Fruit fly (Drosophila melanogaster): ENCODE measurements around the gene CG14257.

DNA sequence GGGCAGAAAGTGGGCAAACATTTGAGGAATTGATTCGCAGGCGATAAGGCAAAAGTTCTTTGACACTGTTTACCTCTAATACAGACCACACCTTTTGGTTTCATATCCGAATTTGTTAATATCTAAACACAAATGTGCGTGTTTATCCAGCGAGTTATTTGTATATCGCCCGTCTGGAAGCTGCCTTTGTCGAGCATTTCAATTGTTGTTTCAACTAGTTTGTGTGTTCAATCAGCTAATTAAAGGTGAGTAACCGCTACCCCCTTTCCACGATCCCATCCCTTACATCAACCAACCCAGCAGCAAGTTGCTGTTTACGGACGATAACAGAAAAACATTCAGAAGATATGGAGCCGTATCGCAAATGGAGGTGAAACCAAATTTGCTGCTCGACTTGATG, 55.7 kb downstream of the CG14257 start:
- TF ChIP-seq CG11617 (GFP tag; optimal IDR thresholded peaks at IDR 0.05) (peak; percentile 12), cic (GFP tag; optimal IDR thresholded peaks at IDR 0.05) (peak; percentile 20), CG12768 (GFP tag; optimal IDR thresholded peaks at IDR 0.05) (peak; percentile 39), tj (GFP tag; optimal IDR thresholded peaks at IDR 0.05) (no peak), CG5204 (GFP tag; optimal IDR thresholded peaks at IDR 0.05) (no peak), pad (GFP tag; optimal IDR thresholded peaks at IDR 0.05) (no peak), Hr96 (GFP tag; optimal IDR thresholded peaks at IDR 0.05) (no peak), Crg-1 (GFP tag; optimal IDR thresholded peaks at IDR 0.05) (peak; percentile 63), CG7101 (tag; optimal IDR thresholded peaks at IDR 0.05) (peak; percentile 46), kay (GFP tag; ENCODE audit: borderline replicate concordance) (peak; percentile 56), Clk (GFP tag; optimal IDR thresholded peaks at IDR 0.05) (no peak), bab1 (GFP tag; optimal IDR thresholded peaks at IDR 0.05) (no peak), CG14711 (tag; optimal IDR thresholded peaks at IDR 0.05) (peak; percentile 11)
